Worm (Caenorhabditis elegans) whole organism, L4 larva: ENCODE measurements around the gene K11H3.5.

Experiments
- D1046.2 ChIP-seq: fragments of 200-800 bp; sonication (Bioruptor generic); IDR thresholded peaks from 2 replicates; pipeline ENCODE4 v1.3.6; 2022; ENCODE audit warnings: missing genetic modification characterization, missing compliant biosample characterization
- F49E8.2 ChIP-seq: sonication (generic microtip); optimal IDR thresholded peaks from 2 replicates; lab custom pipeline; 2016; ENCODE audit warnings: missing compliant biosample characterization, mild to moderate bottlenecking, missing genetic modification characterization, borderline replicate concordance
- T26A8.4 ChIP-seq: fragments of 200-800 bp; sonication (Bioruptor generic); IDR thresholded peaks from 2 replicates; pipeline ENCODE4 v1.3.6; 2022; ENCODE audit warnings: missing genetic modification characterization, missing compliant biosample characterization
- Y105C5A.15 ChIP-seq: fragments of 200-800 bp; sonication (Bioruptor generic); IDR thresholded peaks from 2 replicates; pipeline ENCODE4 v1.3.6; 2022; ENCODE audit warnings: missing genetic modification characterization, missing compliant biosample characterization
- Y48G9A.11 ChIP-seq: fragments of 200-800 bp; sonication (Bioruptor generic); IDR thresholded peaks from 2 replicates; pipeline ENCODE4 v1.3.6; 2022; ENCODE audit warnings: missing genetic modification reagents, missing genetic modification characterization, missing compliant biosample characterization
- ZK546.5 ChIP-seq, 2 experiments: sonication (generic microtip); optimal IDR thresholded peaks; 2 replicates each; lab custom pipeline; 2017; ENCODE audit warnings: missing biosample characterization in 2 of 2, missing genetic modification characterization in 2 of 2
- ama-1 ChIP-seq: fragments of 150-350 bp; optimal IDR thresholded peaks from 2 replicates; lab custom pipeline; 2014; ENCODE audit warnings: inconsistent platforms, mixed read lengths
- ceh-20 ChIP-seq: fragments of 200-800 bp; sonication (Bioruptor generic); IDR thresholded peaks from 2 replicates; pipeline ENCODE4 v1.3.6; 2022; ENCODE audit warnings: missing genetic modification reagents, missing genetic modification characterization, missing compliant biosample characterization
- ceh-28 ChIP-seq: fragments of 150-350 bp; optimal IDR thresholded peaks from 2 replicates; lab custom pipeline; 2014; ENCODE audit warnings: missing biosample characterization, missing genetic modification reagents, missing genetic modification characterization
- ceh-32 ChIP-seq: sonication (generic microtip); optimal IDR thresholded peaks from 2 replicates; lab custom pipeline; 2016; ENCODE audit warnings: mild to moderate bottlenecking, missing genetic modification characterization, missing compliant biosample characterization; ENCODE audit not compliant: poor library complexity
- ctbp-1 ChIP-seq: fragments of 200-800 bp; sonication (Bioruptor generic); IDR thresholded peaks from 2 replicates; pipeline ENCODE4 v1.3.6; 2022; ENCODE audit warnings: missing genetic modification reagents, missing genetic modification characterization, missing compliant biosample characterization
- daf-16 ChIP-seq, 3 experiments: sonication (generic microtip); optimal IDR thresholded peaks; 2 replicates each; lab custom pipeline; 2016 to 2017; ENCODE audit warnings: missing genetic modification characterization in 3 of 3, missing genetic modification reagents in 3 of 3, mild to moderate bottlenecking in 2 of 3, missing compliant biosample characterization in 2 of 3, missing biosample characterization in 1 of 3, moderate library complexity in 1 of 3
- daf-19 ChIP-seq: fragments of 200-800 bp; sonication (Bioruptor generic); conservative IDR thresholded peaks from 2 replicates; pipeline ENCODE4 v1.3.6; 2022; ENCODE audit warnings: missing genetic modification characterization, missing compliant biosample characterization
- dmd-9 ChIP-seq: fragments of 200-800 bp; sonication (Bioruptor generic); IDR thresholded peaks from 2 replicates; pipeline ENCODE4 v1.3.6; 2022; ENCODE audit warnings: missing genetic modification reagents, missing genetic modification characterization, missing compliant biosample characterization
- fos-1 ChIP-seq: fragments of 150-350 bp; optimal IDR thresholded peaks from 2 replicates; lab custom pipeline; 2014; ENCODE audit warnings: missing biosample characterization, missing genetic modification characterization
- gei-8 ChIP-seq: fragments of 200-800 bp; sonication (Bioruptor generic); optimal IDR thresholded peaks from 2 replicates; lab custom pipeline; 2018; ENCODE audit warnings: mild to moderate bottlenecking, missing genetic modification characterization, missing compliant biosample characterization
- hif-1 ChIP-seq, 2 experiments: sonication (generic microtip); optimal IDR thresholded peaks; 2 replicates each; lab custom pipeline; 2016 to 2017; ENCODE audit warnings: missing compliant biosample characterization in 2 of 2, missing genetic modification characterization in 2 of 2, missing genetic modification reagents in 2 of 2, missing genotype in 2 of 2, mild to moderate bottlenecking in 1 of 2
- hlh-11 ChIP-seq: fragments of 200-800 bp; sonication (Bioruptor generic); optimal IDR thresholded peaks from 2 replicates; lab custom pipeline; 2018; ENCODE audit warnings: mild to moderate bottlenecking, missing genetic modification characterization, missing compliant biosample characterization
- hlh-30 ChIP-seq: sonication (generic microtip); optimal IDR thresholded peaks from 2 replicates; lab custom pipeline; 2017; ENCODE audit warnings: antibody characterized with exemption, mild to moderate bottlenecking, missing genetic modification characterization, missing compliant biosample characterization; ENCODE audit not compliant: insufficient read depth
- hmg-1.1 ChIP-seq: fragments of 200-800 bp; sonication (Bioruptor generic); IDR thresholded peaks from 2 replicates; pipeline ENCODE4 v1.3.6; 2022; ENCODE audit warnings: missing genetic modification reagents, missing genetic modification characterization, missing compliant biosample characterization
- jun-1 ChIP-seq: fragments of 150-350 bp; optimal IDR thresholded peaks from 2 replicates; lab custom pipeline; 2014; ENCODE audit warnings: missing biosample characterization, missing genetic modification reagents, missing genetic modification characterization
- lim-7 ChIP-seq: fragments of 200-800 bp; sonication (Bioruptor generic); IDR thresholded peaks from 2 replicates; pipeline ENCODE4 v1.3.6; 2022; ENCODE audit warnings: missing genetic modification characterization, missing compliant biosample characterization
- lin-1 ChIP-seq: fragments of 200-800 bp; sonication (Bioruptor generic); IDR thresholded peaks from 2 replicates; pipeline ENCODE4 v1.3.6; 2022; ENCODE audit warnings: missing genetic modification reagents, missing genetic modification characterization, missing compliant biosample characterization
- lin-13 ChIP-seq: fragments of 150-350 bp; optimal IDR thresholded peaks from 2 replicates; lab custom pipeline; 2014; ENCODE audit warnings: missing biosample characterization, missing genetic modification reagents, missing genetic modification characterization
- lin-15B ChIP-seq: fragments of 150-350 bp; sonication (generic microtip); optimal IDR thresholded peaks from 3 replicates; lab custom pipeline; 2014; ENCODE audit warnings: missing biosample characterization, missing genetic modification characterization
- lin-29 ChIP-seq: fragments of 200-800 bp; sonication (Bioruptor generic); IDR thresholded peaks from 2 replicates; pipeline ENCODE4 v1.3.6; 2022; ENCODE audit warnings: missing genetic modification reagents, missing genetic modification characterization, missing compliant biosample characterization
- lin-38 ChIP-seq: fragments of 200-800 bp; sonication (Bioruptor generic); IDR thresholded peaks from 2 replicates; pipeline ENCODE4 v1.3.6; 2022; ENCODE audit warnings: missing genetic modification reagents, missing genetic modification characterization, missing compliant biosample characterization
- madf-9 ChIP-seq: fragments of 200-800 bp; sonication (Bioruptor generic); conservative IDR thresholded peaks from 2 replicates; pipeline ENCODE4 v1.3.6; 2022; ENCODE audit warnings: missing genetic modification reagents, missing genetic modification characterization, missing compliant biosample characterization
- mdl-1 ChIP-seq, 2 experiments: fragments of 150-350 bp in 1 of 2; sonication (generic microtip) in 1 of 2; optimal IDR thresholded peaks; 2 replicates each; lab custom pipeline; 2014 to 2017; ENCODE audit warnings: missing biosample characterization in 2 of 2, missing genetic modification characterization in 2 of 2
- mep-1 ChIP-seq: fragments of 150-350 bp; sonication (generic microtip); optimal IDR thresholded peaks from 3 replicates; lab custom pipeline; 2014; ENCODE audit warnings: missing biosample characterization, missing genetic modification characterization
- nhr-10 ChIP-seq: fragments of 150-350 bp; optimal IDR thresholded peaks from 2 replicates; lab custom pipeline; 2014; ENCODE audit warnings: missing biosample characterization, missing genetic modification characterization
- nhr-102 ChIP-seq: sonication (generic microtip); optimal IDR thresholded peaks from 2 replicates; lab custom pipeline; 2016; ENCODE audit warnings: mild to moderate bottlenecking, missing genetic modification characterization, moderate library complexity, missing compliant biosample characterization
- nhr-11 ChIP-seq: fragments of 150-350 bp; optimal IDR thresholded peaks from 2 replicates; lab custom pipeline; 2014; ENCODE audit warnings: missing biosample characterization, missing genetic modification characterization
- nhr-111 ChIP-seq: fragments of 200-800 bp; sonication (Bioruptor generic); optimal IDR thresholded peaks from 2 replicates; lab custom pipeline; 2018; ENCODE audit warnings: mild to moderate bottlenecking, missing genetic modification characterization, missing compliant biosample characterization
- nhr-28 ChIP-seq: fragments of 150-350 bp; optimal IDR thresholded peaks from 2 replicates; lab custom pipeline; 2014; ENCODE audit warnings: missing biosample characterization, missing genetic modification characterization
- nhr-41 ChIP-seq: fragments of 200-800 bp; sonication (Bioruptor generic); IDR thresholded peaks from 2 replicates; pipeline ENCODE4 v1.3.6; 2022; ENCODE audit warnings: missing genetic modification reagents, missing genetic modification characterization, missing compliant biosample characterization
- nhr-77 ChIP-seq: fragments of 150-350 bp; optimal IDR thresholded peaks from 2 replicates; lab custom pipeline; 2014; ENCODE audit warnings: missing biosample characterization, missing genetic modification characterization
- pha-4 ChIP-seq, 2 experiments: fragments of 150-350 bp in 1 of 2; fragments of 200-800 bp in 1 of 2; sonication (Bioruptor generic) in 1 of 2; IDR thresholded peaks in 1 of 2; optimal IDR thresholded peaks in 1 of 2; 2 replicates each; pipeline versions ENCODE4 v1.3.6 to Lab custom; 2014 to 2022; ENCODE audit warnings: missing genetic modification characterization in 2 of 2, missing genetic modification reagents in 2 of 2, missing biosample characterization in 1 of 2, missing compliant biosample characterization in 1 of 2
- php-3 ChIP-seq: fragments of 200-800 bp; sonication (Bioruptor generic); IDR thresholded peaks from 2 replicates; pipeline ENCODE4 v1.3.6; 2022; ENCODE audit warnings: missing genetic modification reagents, missing genetic modification characterization, missing compliant biosample characterization
- pqm-1 ChIP-seq: sonication (generic microtip); optimal IDR thresholded peaks from 2 replicates; lab custom pipeline; 2017; ENCODE audit warnings: missing biosample characterization, missing genetic modification characterization
- snpc-4 ChIP-seq: fragments of 150-350 bp; optimal IDR thresholded peaks from 2 replicates; lab custom pipeline; 2014; ENCODE audit warnings: missing biosample characterization, missing genetic modification characterization
- spr-1 ChIP-seq: sonication (generic microtip); optimal IDR thresholded peaks from 2 replicates; lab custom pipeline; 2016; ENCODE audit warnings: mild to moderate bottlenecking, missing genetic modification characterization, missing compliant biosample characterization
- tra-1 ChIP-seq: fragments of 200-800 bp; sonication (Bioruptor generic); IDR thresholded peaks from 2 replicates; pipeline ENCODE4 v1.3.6; 2022; ENCODE audit warnings: missing genetic modification reagents, missing genetic modification characterization, missing compliant biosample characterization
- unc-62 ChIP-seq, 3 experiments: fragments of 150-350 bp in 1 of 3; sonication (generic microtip); optimal IDR thresholded peaks in 2 of 3; peaks in 1 of 3; 1 replicate in 1 of 3; 2 replicates in 2 of 3; lab custom pipeline; 2014 to 2017; ENCODE audit warnings: missing biosample characterization in 3 of 3, missing genetic modification characterization in 3 of 3, missing genetic modification reagents in 3 of 3, missing genotype in 1 of 3
- zfp-2 ChIP-seq: sonication (generic microtip); optimal IDR thresholded peaks from 2 replicates; lab custom pipeline; 2016; ENCODE audit warnings: mild to moderate bottlenecking, missing genetic modification characterization, missing compliant biosample characterization
- zfp-3 ChIP-seq: fragments of 200-800 bp; sonication (Bioruptor generic); conservative IDR thresholded peaks from 2 replicates; pipeline ENCODE4 v1.3.6; 2022; ENCODE audit warnings: missing genetic modification reagents, missing genetic modification characterization, missing compliant biosample characterization
- ztf-11 ChIP-seq: fragments of 150-350 bp; optimal IDR thresholded peaks from 2 replicates; lab custom pipeline; 2014; ENCODE audit warnings: missing biosample characterization, missing genetic modification characterization

Gene K11H3.5

DNA sequence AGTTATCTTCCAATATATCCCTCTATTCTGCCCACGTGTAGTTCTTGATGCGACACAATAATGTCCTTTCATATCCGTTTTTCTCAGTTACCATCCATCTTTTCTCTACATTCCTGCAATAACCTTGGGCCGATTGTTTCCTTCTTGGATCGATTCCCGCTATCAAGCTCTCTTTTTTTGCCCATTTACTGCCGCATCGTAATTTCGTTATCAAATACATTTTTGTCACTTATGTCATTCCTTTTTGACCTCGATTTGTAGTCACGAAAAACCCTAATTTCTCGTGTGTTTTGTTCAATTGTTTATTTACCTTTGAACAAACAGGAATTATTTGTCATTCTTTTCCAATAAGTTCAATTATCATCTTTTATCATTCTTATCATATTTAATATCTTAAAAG, 6.4 kb downstream of the K11H3.5 start (continued):
- TF ChIP-seq spr-1 (no peak), pha-4 (GFP tag; IDR thresholded peaks at IDR 0.05; lab: Robert Waterston, UW) (no peak), pha-4 (tag; optimal IDR thresholded peaks at IDR 0.05; lab: Kevin White, UChicago) (no peak), ama-1 (lab: Kevin White, UChicago) (no peak), nhr-28 (tag; lab: Kevin White, UChicago) (peak; percentile 87), D1046.2 (GFP tag; lab: Robert Waterston, UW) (no peak), jun-1 (no peak), hlh-30 (tag; lab: Kevin White, UChicago) (peak; percentile 57), ceh-20 (GFP tag; lab: Robert Waterston, UW) (no peak), fos-1 (tag; lab: Kevin White, UChicago) (no peak), dmd-9 (no peak), T26A8.4 (GFP tag; lab: Robert Waterston, UW) (no peak), pqm-1 (tag; lab: Kevin White, UChicago) (peak; percentile 45), ceh-32 (tag; lab: Kevin White, UChicago) (no peak), nhr-41 (GFP tag; lab: Robert Waterston, UW) (no peak), daf-16 (GFP tag; optimal IDR thresholded peaks at IDR 0.05; lab: Kevin White, UChicago) (no peak), daf-16 (tag; optimal IDR thresholded peaks at IDR 0.05; lab: Kevin White, UChicago) (peak; percentile 94), ctbp-1 (GFP tag; lab: Robert Waterston, UW) (no peak), snpc-4 (tag; lab: Kevin White, UChicago) (no peak), zfp-2 (tag; lab: Kevin White, UChicago) (no peak), daf-19 (GFP tag; lab: Robert Waterston, UW) (no peak), ztf-11 (tag; lab: Kevin White, UChicago) (no peak), lin-29 (GFP tag; lab: Robert Waterston, UW) (no peak), ceh-28 (no peak), Y105C5A.15 (no peak), nhr-77 (tag; lab: Kevin White, UChicago) (peak; percentile 33), unc-62 (GFP tag; optimal IDR thresholded peaks at IDR 0.05 in 1 of 2; lab: Kevin White, UChicago) (peak in 1 of 2 experiments; percentile 73), unc-62 (tag; optimal IDR thresholded peaks at IDR 0.05; lab: Kevin White, UChicago) (no peak), nhr-102 (tag; lab: Kevin White, UChicago) (peak; percentile 10), lin-38 (no peak), hlh-11 (tag; lab: Kevin White, UChicago) (peak; percentile 58), tra-1 (GFP tag; lab: Robert Waterston, UW) (0 out of 2 replicates have a peak, but pooled peaks have one; percentile 43), gei-8 (GFP tag; lab: Kevin White, UChicago) (no peak), mdl-1 (tag; optimal IDR thresholded peaks at IDR 0.05; lab: Kevin White, UChicago) (peak in 1 of 2 experiments; percentile 54), lin-15B (tag; lab: Kevin White, UChicago) (no peak), lin-1 (GFP tag; lab: Robert Waterston, UW) (no peak), Y48G9A.11 (GFP tag; lab: Robert Waterston, UW) (no peak), nhr-11 (no peak), mep-1 (tag; lab: Kevin White, UChicago) (peak; percentile 6), ZK546.5 (tag; optimal IDR thresholded peaks at IDR 0.05; lab: Kevin White, UChicago) (no peak), madf-9 (GFP tag; lab: Robert Waterston, UW) (no peak), F49E8.2 (tag; lab: Kevin White, UChicago) (no peak), lim-7 (no peak), php-3 (peak; percentile 65), zfp-3 (GFP tag; lab: Robert Waterston, UW) (no peak), nhr-111 (GFP tag; lab: Kevin White, UChicago) (no peak), hif-1 (tag; optimal IDR thresholded peaks at IDR 0.05; lab: Kevin White, UChicago) (no peak), lin-13 (GFP tag; lab: Kevin White, UChicago) (no peak), hmg-1.1 (GFP tag; lab: Robert Waterston, UW) (no peak), nhr-10 (no peak)
